Fruit fly (Drosophila melanogaster): Measurements from ENCODE around the gene CG14301.
A peak's percentile ranks its signal among the peaks of the same experiment; 100 is the strongest.

The CG14301 gene

dm6 chr3R:18641242-18641757, at the start of gene CG14301:
Gene CG14301, minus strand, starts transcription at chr3R:18641457.
- TF ChIP-seq noc (tag; optimal IDR thresholded peaks at IDR 0.05) = no peak

dm6 chr3R:18681054-18681453, 39.8 kb upstream of the CG14301 start:
- TF ChIP-seq noc (tag; optimal IDR thresholded peaks at IDR 0.05) = no peak

- no peak for TF ChIP-seq noc (tag; optimal IDR thresholded peaks at IDR 0.05)
These were observed 39.1 kb upstream of the CG14301 start, which contains the start of the genes CG46318 and ChT for dm6 chr3R:18680332-18680731. Gene CG46318, plus strand, starts transcription at chr3R:18680604. Gene ChT, plus strand, starts transcription at chr3R:18680604.

- no peak for TF ChIP-seq noc (tag; optimal IDR thresholded peaks at IDR 0.05)
These were observed 36.3 kb upstream of the CG14301 start, which contains the start of the genes dind and CG7706 for dm6 chr3R:18677500-18677940. Gene dind, minus strand, starts transcription at chr3R:18677539. Gene CG7706, plus strand, starts transcription at chr3R:18677818.

- peak; percentile 54 for TF ChIP-seq noc (tag; optimal IDR thresholded peaks at IDR 0.05)
These were observed 30.0 kb upstream of the CG14301 start, which contains the start of gene CG31230 for dm6 chr3R:18671112-18671729. Gene CG31230, plus strand, starts transcription at chr3R:18671679.

- peak; percentile 79 for TF ChIP-seq noc (tag; optimal IDR thresholded peaks at IDR 0.05)
These were observed 29.3 kb upstream of the CG14301 start for dm6 chr3R:18670441-18671111.

- TF ChIP-seq noc (tag; optimal IDR thresholded peaks at IDR 0.05) = peak; percentile 55
These were observed 28.6 kb upstream of the CG14301 start for dm6 chr3R:18669812-18670211.

dm6 chr3R:18669152-18669551, 27.9 kb upstream of the CG14301 start, which contains the start of gene CG7702:
Gene CG7702, plus strand, starts transcription at chr3R:18669390.
- no peak for TF ChIP-seq noc (tag; optimal IDR thresholded peaks at IDR 0.05)

- TF ChIP-seq noc (tag; optimal IDR thresholded peaks at IDR 0.05) = no peak
These were observed 26.5 kb upstream of the CG14301 start, which contains the start of gene CG31229 for dm6 chr3R:18667659-18668248. Gene CG31229, plus strand, starts transcription at chr3R:18667852.

dm6 chr3R:18665061-18665460, 23.8 kb upstream of the CG14301 start, which contains the start of gene CG31231:
Gene CG31231, plus strand, starts transcription at chr3R:18665361.
- no peak for TF ChIP-seq noc (tag; optimal IDR thresholded peaks at IDR 0.05)

dm6 chr3R:18663525-18663924, 22.3 kb upstream of the CG14301 start, which contains the start of the genes Cpsf73 and Gos28:
Gene Cpsf73, minus strand, starts transcription at chr3R:18663552.
Gene Gos28, plus strand, starts transcription at chr3R:18663738.
- peak; percentile 29 for TF ChIP-seq noc (tag; optimal IDR thresholded peaks at IDR 0.05)

dm6 chr3R:18658945-18659642, 17.8 kb upstream of the CG14301 start, which contains the start of the genes CG31224 and CstF64:
Gene CG31224, minus strand, starts transcription at chr3R:18659309.
Gene CstF64, plus strand, starts transcription at chr3R:18659618.
- peak; percentile 74 for TF ChIP-seq noc (tag; optimal IDR thresholded peaks at IDR 0.05)

dm6 chr3R:18658380-18658944, 17.2 kb upstream of the CG14301 start:
- TF ChIP-seq noc (tag; optimal IDR thresholded peaks at IDR 0.05) = no peak

dm6 chr3R:18643646-18644045, 2.4 kb upstream of the CG14301 start:
- no peak for TF ChIP-seq noc (tag; optimal IDR thresholded peaks at IDR 0.05)

- TF ChIP-seq noc (tag; optimal IDR thresholded peaks at IDR 0.05) = no peak
These were observed 1.6 kb downstream of the CG14301 start for dm6 chr3R:18639662-18640061.
